Worm (Caenorhabditis elegans): Measurements from ENCODE around the gene F43G6.17.

The F43G6.17 gene

DNA sequence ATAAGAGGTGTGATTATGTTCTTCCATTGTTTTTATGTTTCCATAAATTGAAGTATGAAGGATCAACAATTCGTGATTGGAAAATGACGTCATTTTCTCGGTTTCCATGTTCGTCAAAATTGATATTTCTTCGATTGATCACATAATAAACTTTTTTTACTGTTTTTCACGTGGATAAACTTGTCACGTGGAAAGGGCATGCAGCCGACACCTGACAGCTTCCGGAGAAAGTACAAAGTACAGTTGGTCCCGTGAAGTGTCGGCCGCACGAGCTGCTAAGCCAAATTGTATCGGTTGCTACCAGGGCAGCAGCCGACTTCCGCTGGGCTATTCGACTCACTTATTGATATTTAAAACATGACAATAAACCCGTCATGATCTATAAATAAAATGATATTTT lies 39.1 kb downstream of the F43G6.17 start (continued):
- TF ChIP-seq lin-13 (GFP tag; optimal IDR thresholded peaks at IDR 0.05) (no peak), ama-1 (optimal IDR thresholded peaks at IDR 0.05) (no peak), nhr-77 (tag; optimal IDR thresholded peaks at IDR 0.05) (no peak), nhr-20 (tag; optimal IDR thresholded peaks at IDR 0.05) (peak; percentile 50), unc-130 (tag; optimal IDR thresholded peaks at IDR 0.05) (no peak), ztf-4 (tag; optimal IDR thresholded peaks at IDR 0.05) (no peak), ceh-82 (tag; optimal IDR thresholded peaks at IDR 0.05) (no peak), xbp-1 (tag; optimal IDR thresholded peaks at IDR 0.05) (no peak), Y116A8C.19 (tag; optimal IDR thresholded peaks at IDR 0.05; ENCODE audit: borderline replicate concordance) (no peak), aha-1 (tag; optimal IDR thresholded peaks at IDR 0.05) (no peak), snu-23 (GFP tag; optimal IDR thresholded peaks at IDR 0.05) (peak; percentile 35), C16A3.4 (tag; optimal IDR thresholded peaks at IDR 0.05) (no peak), irx-1 (tag; optimal IDR thresholded peaks at IDR 0.05) (no peak), lin-15B (tag; optimal IDR thresholded peaks at IDR 0.05) (no peak), ceh-63 (GFP tag; optimal IDR thresholded peaks at IDR 0.05) (no peak), swsn-7 (tag; optimal IDR thresholded peaks at IDR 0.05) (no peak), pag-3 (tag; optimal IDR thresholded peaks at IDR 0.05; ENCODE audit: borderline replicate concordance, insufficient read depth) (no peak), dsc-1 (tag; optimal IDR thresholded peaks at IDR 0.05) (no peak), zag-1 (tag; optimal IDR thresholded peaks at IDR 0.05) (no peak), fkh-8 (tag; optimal IDR thresholded peaks at IDR 0.05) (no peak), lin-14 (GFP tag; optimal IDR thresholded peaks at IDR 0.05) (peak; percentile 35), hpl-2 (GFP tag; optimal IDR thresholded peaks at IDR 0.05) (no peak), ets-5 (GFP tag; IDR thresholded peaks at IDR 0.05) (no peak), nhr-76 (tag; optimal IDR thresholded peaks at IDR 0.05) (no peak), C34B4.2 (tag; optimal IDR thresholded peaks at IDR 0.05) (no peak), mep-1 (tag; optimal IDR thresholded peaks at IDR 0.05) (no peak)

DNA sequence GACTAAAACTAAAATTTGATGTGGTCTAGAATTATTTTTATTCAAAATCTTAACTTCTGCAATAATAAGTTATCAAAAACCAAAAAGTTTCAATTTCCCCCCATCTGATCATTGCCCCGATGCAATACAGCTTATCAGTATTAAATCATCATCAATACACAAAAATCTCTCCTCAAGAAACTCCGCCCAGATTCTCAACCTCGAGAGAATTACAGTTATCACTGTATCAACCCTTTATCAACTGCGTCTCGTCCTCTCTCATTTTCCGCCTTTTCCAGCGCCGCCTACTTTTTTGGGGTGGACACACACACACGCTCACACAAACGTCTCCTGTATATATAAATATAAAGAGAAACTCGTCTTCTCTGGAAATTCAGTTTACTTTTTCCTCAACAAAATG lies 39.8 kb downstream of the F43G6.17 start, which contains the start of gene T27D12.1:
T27D12.1 (plus strand) TSS at position 301 of the 400 bp plus-strand sequence.
- TF ChIP-seq skn-1 (tag; optimal IDR thresholded peaks at IDR 0.05) = no peak
- TF ChIP-seq ceh-8 (GFP tag; optimal IDR thresholded peaks at IDR 0.05) = no peak
- no peak for TF ChIP-seq zag-1 (tag; optimal IDR thresholded peaks at IDR 0.05)
- no peak for TF ChIP-seq egl-13 (tag; optimal IDR thresholded peaks at IDR 0.05)
- no peak for TF ChIP-seq ceh-82 (tag; optimal IDR thresholded peaks at IDR 0.05)
- no peak for TF ChIP-seq ama-1 (optimal IDR thresholded peaks at IDR 0.05)
- TF ChIP-seq fkh-4 (tag; optimal IDR thresholded peaks at IDR 0.05; ENCODE audit: borderline replicate concordance) = no peak
- no peak for TF ChIP-seq lin-14 (GFP tag; optimal IDR thresholded peaks at IDR 0.05)
- no peak for TF ChIP-seq ets-5 (GFP tag; IDR thresholded peaks at IDR 0.05)
- no peak for TF ChIP-seq lin-35 (GFP tag; optimal IDR thresholded peaks at IDR 0.05)
- TF ChIP-seq nhr-28 (tag; optimal IDR thresholded peaks at IDR 0.05) = no peak
- TF ChIP-seq mep-1 (tag; optimal IDR thresholded peaks at IDR 0.05) = no peak
- TF ChIP-seq ceh-63 (GFP tag; optimal IDR thresholded peaks at IDR 0.05) = no peak
- TF ChIP-seq egl-27 (tag; optimal IDR thresholded peaks at IDR 0.05) = no peak
- no peak for TF ChIP-seq nhr-12 (tag; optimal IDR thresholded peaks at IDR 0.05)
- no peak for TF ChIP-seq sptf-1 (tag; optimal IDR thresholded peaks at IDR 0.05)

DNA sequence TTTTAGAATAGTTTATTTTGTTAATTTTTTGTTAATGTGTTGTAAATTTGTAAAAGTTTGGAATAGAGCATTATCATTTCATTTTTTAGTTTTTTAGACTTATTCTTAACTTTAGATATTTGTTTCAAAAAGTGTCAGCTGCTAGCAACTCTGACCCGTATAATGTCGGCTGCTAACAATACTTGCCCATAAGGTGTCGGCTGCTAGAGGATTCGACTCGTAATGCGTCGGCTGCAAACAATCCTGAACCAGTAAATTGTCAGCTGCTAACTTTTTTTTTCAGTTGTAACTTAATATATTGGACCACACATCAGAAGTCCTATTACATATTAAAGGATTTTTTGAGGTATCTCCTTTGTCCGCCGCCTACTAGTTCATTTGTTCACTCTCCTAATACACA lies 40.2 kb downstream of the F43G6.17 start:
- TF ChIP-seq snpc-4 (tag; optimal IDR thresholded peaks at IDR 0.05) (peak; percentile 27), irx-1 (tag; optimal IDR thresholded peaks at IDR 0.05) (no peak)

DNA sequence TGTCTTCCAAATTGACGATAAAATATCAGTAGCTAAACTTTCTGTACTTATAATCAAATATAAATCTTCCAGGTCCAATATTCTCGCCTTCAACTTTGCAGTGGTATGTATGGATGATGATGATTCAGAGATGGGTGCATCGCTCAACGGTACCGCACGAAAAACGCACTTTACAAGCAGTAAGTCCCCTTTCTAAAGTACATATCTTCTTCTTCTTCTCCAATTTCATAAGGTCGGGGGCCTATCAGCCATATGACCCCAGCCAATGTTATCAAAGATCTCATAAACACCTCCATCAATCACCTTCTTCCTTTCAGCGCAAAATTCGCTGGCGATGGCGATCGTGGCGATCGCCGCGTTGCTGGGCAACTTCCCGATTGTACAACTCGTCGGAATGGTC lies 40.9 kb downstream of the F43G6.17 start:
- peak; percentile 69 for TF ChIP-seq nhr-85 (tag)
- peak; percentile 46 for TF ChIP-seq blmp-1 (tag; optimal IDR thresholded peaks at IDR 0.05)
- peak; percentile 7 for TF ChIP-seq nhr-71 (tag; optimal IDR thresholded peaks at IDR 0.05)
- no peak for TF ChIP-seq isw-1 (GFP tag; IDR thresholded peaks at IDR 0.05)

Data from whole organism, L1 larva.